Fruit fly (Drosophila melanogaster) S2 (cell line): ENCODE measurements around the gene CG6688.

Experiments used
- CG8478 ChIP-seq: fragments of >200 bp; optimal IDR thresholded peaks from 2 replicates; lab custom pipeline; 2018
- CTCF ChIP-seq, 2 experiments: fragments of >200 bp; optimal IDR thresholded peaks; 2 replicates each; lab custom pipeline; 2018

DNA sequence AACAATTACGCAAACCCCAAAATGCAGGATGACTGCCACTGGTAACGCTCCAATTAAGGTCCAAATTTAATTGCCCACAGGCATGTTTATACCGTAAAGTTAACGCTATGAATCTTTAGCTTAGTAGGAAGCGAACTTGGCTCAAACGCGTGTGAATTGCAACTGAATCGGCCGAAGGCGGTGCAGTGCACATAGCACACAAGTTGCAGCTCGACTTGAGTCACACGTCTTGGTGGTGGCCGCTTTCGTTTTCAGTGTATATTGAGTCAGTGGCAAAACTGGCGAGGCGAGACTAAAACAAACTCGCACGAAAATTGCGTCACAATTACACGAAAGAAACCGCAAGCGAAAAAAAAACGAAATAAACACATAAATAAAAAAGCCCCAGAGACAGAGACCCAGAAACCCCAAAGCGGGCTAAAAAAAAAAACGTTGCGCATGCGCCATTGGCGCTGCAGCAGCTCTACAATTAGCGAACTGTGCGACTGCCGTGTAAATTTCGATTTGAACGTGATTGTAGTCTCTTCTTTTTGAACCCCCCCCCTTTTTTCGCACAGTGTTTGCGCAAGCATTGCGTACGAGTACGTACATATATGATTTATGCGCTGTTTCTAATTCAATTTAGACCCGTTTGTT lies 2.6 kb upstream of the CG6688 start:
- no peak for TF ChIP-seq CG8478 (lab: Kevin White, UChicago)
- TF ChIP-seq CTCF (optimal IDR thresholded peaks at IDR 0.05; lab: Kevin White, UChicago) = no peak
